Worm (Caenorhabditis elegans) whole organism, early embryonic: ENCODE measurements around the gene F17C11.4.

Experiments used
- B0310.2 ChIP-seq: sonication (generic microtip); optimal IDR thresholded peaks from 2 replicates; lab custom pipeline; 2016; ENCODE audit warnings: mild to moderate bottlenecking, missing genetic modification characterization, missing compliant biosample characterization
- F13C5.2 ChIP-seq: sonication (generic microtip); optimal IDR thresholded peaks from 2 replicates; lab custom pipeline; 2017; ENCODE audit warnings: mild to moderate bottlenecking, missing genetic modification characterization, inconsistent platforms, missing compliant biosample characterization
- aly-1 ChIP-seq: sonication (generic microtip); optimal IDR thresholded peaks from 2 replicates; lab custom pipeline; 2016; ENCODE audit warnings: missing genetic modification characterization, missing compliant biosample characterization
- ama-1 ChIP-seq: fragments of 150-350 bp; optimal IDR thresholded peaks from 2 replicates; lab custom pipeline; 2014
- ceh-13 ChIP-seq: fragments of 200-800 bp; sonication (Bioruptor generic); optimal IDR thresholded peaks from 2 replicates; lab custom pipeline; 2018; ENCODE audit warnings: mild to moderate bottlenecking, missing genetic modification characterization, missing compliant biosample characterization
- ceh-36 ChIP-seq: sonication (generic microtip); optimal IDR thresholded peaks from 2 replicates; lab custom pipeline; 2016; ENCODE audit warnings: missing genetic modification characterization, inconsistent platforms, missing compliant biosample characterization
- ets-7 ChIP-seq: sonication (generic microtip); optimal IDR thresholded peaks from 2 replicates; lab custom pipeline; 2016; ENCODE audit warnings: missing genotype, missing genetic modification characterization, missing compliant biosample characterization
- flt-1 ChIP-seq: fragments of 200-800 bp; sonication (Bioruptor generic); IDR thresholded peaks from 2 replicates; pipeline ENCODE4 v1.3.6; 2022; ENCODE audit warnings: missing genetic modification characterization, missing compliant biosample characterization
- hmbx-1 ChIP-seq: sonication (generic microtip); optimal IDR thresholded peaks from 2 replicates; lab custom pipeline; 2016; ENCODE audit warnings: mild to moderate bottlenecking, missing genetic modification characterization, missing compliant biosample characterization
- hmg-4 ChIP-seq: fragments of 200-800 bp; sonication (Bioruptor generic); optimal IDR thresholded peaks from 2 replicates; lab custom pipeline; 2018; ENCODE audit warnings: mild to moderate bottlenecking, missing genetic modification characterization, missing compliant biosample characterization
- hnd-1 ChIP-seq: sonication (generic microtip); optimal IDR thresholded peaks from 2 replicates; lab custom pipeline; 2016; ENCODE audit warnings: missing genetic modification characterization, missing compliant biosample characterization
- pes-1 ChIP-seq: fragments of 200-800 bp; sonication (Bioruptor generic); IDR thresholded peaks from 2 replicates; pipeline ENCODE4 v1.3.6; 2022; ENCODE audit warnings: missing genetic modification reagents, missing genetic modification characterization, missing compliant biosample characterization
- scrt-1 ChIP-seq: fragments of 200-800 bp; sonication (Bioruptor generic); IDR thresholded peaks from 2 replicates; pipeline ENCODE4 v1.3.6; 2022; ENCODE audit warnings: missing genetic modification characterization, missing compliant biosample characterization
- sea-1 ChIP-seq: fragments of 200-800 bp; sonication (Bioruptor generic); conservative IDR thresholded peaks from 2 replicates; pipeline ENCODE4 v1.3.6; 2022; ENCODE audit warnings: missing genetic modification characterization, missing compliant biosample characterization
- tbx-11 ChIP-seq: fragments of 200-800 bp; sonication (Bioruptor generic); IDR thresholded peaks from 2 replicates; pipeline ENCODE4 v1.3.6; 2022; ENCODE audit warnings: missing genetic modification characterization, missing compliant biosample characterization
- tbx-37 ChIP-seq: fragments of 200-800 bp; sonication (Bioruptor generic); conservative IDR thresholded peaks from 2 replicates; pipeline ENCODE4 v1.3.6; 2022; ENCODE audit warnings: missing genetic modification reagents, missing genetic modification characterization, missing compliant biosample characterization
- tra-4 ChIP-seq: sonication (generic microtip); optimal IDR thresholded peaks from 2 replicates; lab custom pipeline; 2017; ENCODE audit warnings: missing genetic modification characterization, missing compliant biosample characterization

Gene F17C11.4

ce11 chrV:10944903-10945302 is 6.8 kb upstream of the F17C11.4 start:
- TF ChIP-seq aly-1 (tag; lab: Kevin White, UChicago): no peak
- TF ChIP-seq hnd-1: no peak
- no peak for TF ChIP-seq tbx-11 (GFP tag; lab: Robert Waterston, UW)
- TF ChIP-seq hmg-4 (GFP tag; lab: Kevin White, UChicago): no peak
- no peak for TF ChIP-seq pes-1
- no peak for TF ChIP-seq tbx-37 (GFP tag; lab: Robert Waterston, UW)
- TF ChIP-seq ama-1 (lab: Kevin White, UChicago): no peak
- TF ChIP-seq ceh-13: no peak
- no peak for TF ChIP-seq scrt-1 (GFP tag; lab: Robert Waterston, UW)
- TF ChIP-seq ceh-36 (tag; lab: Kevin White, UChicago): no peak
- TF ChIP-seq B0310.2: no peak
- no peak for TF ChIP-seq ets-7

ce11 chrV:10947210-10947609 is 4.5 kb upstream of the F17C11.4 start:
- TF ChIP-seq tra-4: no peak
- TF ChIP-seq hnd-1: no peak
- no peak for TF ChIP-seq ets-7
- TF ChIP-seq scrt-1 (GFP tag; lab: Robert Waterston, UW): no peak
- TF ChIP-seq hmbx-1 (tag; lab: Kevin White, UChicago): no peak
- no peak for TF ChIP-seq hmg-4 (GFP tag; lab: Kevin White, UChicago)
- TF ChIP-seq sea-1: no peak
- TF ChIP-seq B0310.2: no peak
- no peak for TF ChIP-seq ceh-36 (tag; lab: Kevin White, UChicago)
- no peak for TF ChIP-seq tbx-37 (GFP tag; lab: Robert Waterston, UW)

ce11 chrV:10947930-10948329 is 3.7 kb upstream of the F17C11.4 start, which contains the start of gene F17C11.2:
F17C11.2 (plus strand) TSS chrV:10948230.
- TF ChIP-seq tbx-11 (GFP tag; lab: Robert Waterston, UW): no peak
- TF ChIP-seq sea-1: no peak
- no peak for TF ChIP-seq F13C5.2
- TF ChIP-seq hmbx-1 (tag; lab: Kevin White, UChicago): no peak

- no peak for TF ChIP-seq ceh-36 (tag; lab: Kevin White, UChicago)
- no peak for TF ChIP-seq tbx-11 (GFP tag; lab: Robert Waterston, UW)
- TF ChIP-seq hmg-4 (GFP tag; lab: Kevin White, UChicago): no peak
- no peak for TF ChIP-seq sea-1
- TF ChIP-seq hmbx-1 (tag; lab: Kevin White, UChicago): no peak
- no peak for TF ChIP-seq ets-7
- no peak for TF ChIP-seq B0310.2
- TF ChIP-seq F13C5.2: no peak
- no peak for TF ChIP-seq pes-1
- TF ChIP-seq aly-1 (tag; lab: Kevin White, UChicago): no peak
- no peak for TF ChIP-seq tra-4
Measured at ce11 chrV:10949511-10949910, 2.1 kb upstream of the F17C11.4 start, which contains the start of gene col-153. col-153 (plus strand) TSS chrV:10949811.

ce11 chrV:10953471-10954155 is 2.0 kb downstream of the F17C11.4 start:
- TF ChIP-seq tra-4 (no peak), hmbx-1 (tag; lab: Kevin White, UChicago) (no peak), tbx-37 (GFP tag; lab: Robert Waterston, UW) (no peak), sea-1 (no peak), scrt-1 (GFP tag; lab: Robert Waterston, UW) (no peak), aly-1 (tag; lab: Kevin White, UChicago) (no peak), tbx-11 (GFP tag; lab: Robert Waterston, UW) (no peak), F13C5.2 (no peak), B0310.2 (no peak)

ce11 chrV:10954334-10954733 is 2.7 kb downstream of the F17C11.4 start, which contains the start of gene clec-221:
clec-221 (minus strand) TSS chrV:10954434.
- TF ChIP-seq ceh-36 (tag; lab: Kevin White, UChicago): no peak
- TF ChIP-seq ets-7: no peak
- TF ChIP-seq hmbx-1 (tag; lab: Kevin White, UChicago): no peak
- no peak for TF ChIP-seq B0310.2
- no peak for TF ChIP-seq tbx-37 (GFP tag; lab: Robert Waterston, UW)
- TF ChIP-seq flt-1 (GFP tag; lab: Robert Waterston, UW): no peak
- TF ChIP-seq hmg-4 (GFP tag; lab: Kevin White, UChicago): no peak
- no peak for TF ChIP-seq hnd-1
- no peak for TF ChIP-seq tbx-11 (GFP tag; lab: Robert Waterston, UW)
- no peak for TF ChIP-seq ceh-13
- no peak for TF ChIP-seq aly-1 (tag; lab: Kevin White, UChicago)
- no peak for TF ChIP-seq pes-1
- TF ChIP-seq F13C5.2: no peak
- no peak for TF ChIP-seq scrt-1 (GFP tag; lab: Robert Waterston, UW)

ce11 chrV:10954832-10955231 is 3.2 kb downstream of the F17C11.4 start, which contains the start of gene F17C11.6:
F17C11.6 (plus strand) TSS chrV:10955121.
- TF ChIP-seq hmbx-1 (tag; lab: Kevin White, UChicago) (no peak), ama-1 (lab: Kevin White, UChicago) (no peak), sea-1 (no peak), hnd-1 (no peak), aly-1 (tag; lab: Kevin White, UChicago) (no peak), ceh-36 (tag; lab: Kevin White, UChicago) (no peak), hmg-4 (GFP tag; lab: Kevin White, UChicago) (no peak), F13C5.2 (no peak), pes-1 (no peak), ceh-13 (no peak), tbx-11 (GFP tag; lab: Robert Waterston, UW) (no peak)
